Worm (Caenorhabditis elegans): ENCODE measurements around the gene F56D6.23.

F56D6.23 gene

DNA sequence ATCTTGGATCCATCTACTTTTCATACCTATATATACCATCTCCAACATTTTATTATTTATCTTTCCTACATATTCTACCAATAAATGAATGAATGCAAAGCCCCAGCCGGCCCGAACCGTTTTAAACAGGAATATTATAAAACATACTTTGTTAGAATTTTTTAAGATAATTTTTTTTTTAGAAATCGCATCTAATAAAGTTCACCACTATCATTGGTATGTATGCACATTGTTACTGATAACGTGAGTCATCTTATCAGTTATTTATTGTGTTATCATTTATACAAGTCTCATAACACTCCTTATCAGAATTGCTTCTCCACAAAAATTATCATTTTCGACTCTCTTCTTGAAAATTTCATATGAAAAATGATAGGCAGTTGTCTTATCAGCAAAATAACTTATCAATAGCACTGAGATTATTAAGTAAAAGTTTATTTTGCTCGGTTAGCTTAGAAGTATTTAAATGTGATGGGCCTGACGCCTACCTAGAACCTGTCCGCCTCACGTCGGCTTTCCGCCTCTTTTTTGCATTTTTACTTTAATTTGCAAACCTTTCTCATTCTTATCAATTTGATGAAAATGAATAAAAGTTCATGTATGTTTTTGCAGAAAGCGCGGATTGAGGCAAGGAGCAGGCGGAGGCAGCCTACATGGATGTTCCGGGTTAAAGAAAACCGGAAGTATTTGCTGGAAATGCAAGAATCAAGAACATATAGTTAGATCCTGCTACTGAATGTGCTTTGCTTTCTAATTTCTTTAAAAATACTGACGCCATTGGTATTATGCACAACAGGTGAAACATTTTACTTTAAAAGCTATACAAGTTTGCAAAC is 18.3 kb upstream of the F56D6.23 start, which contains the start of gene srz-62 (continued):
- TF ChIP-seq ama-1 (optimal IDR thresholded peaks at IDR 0.05), result no peak
- TF ChIP-seq xbp-1 (tag; optimal IDR thresholded peaks at IDR 0.05), result no peak
- TF ChIP-seq unc-98 (GFP tag; IDR thresholded peaks at IDR 0.05), result no peak
- no peak for TF ChIP-seq nhr-77 (tag; optimal IDR thresholded peaks at IDR 0.05)
- no peak for TF ChIP-seq ceh-82 (tag; optimal IDR thresholded peaks at IDR 0.05)
- no peak for TF ChIP-seq lir-3 (tag; optimal IDR thresholded peaks at IDR 0.05; ENCODE audit: poor library complexity)
- TF ChIP-seq nhr-47 (tag; optimal IDR thresholded peaks at IDR 0.05), result no peak
- TF ChIP-seq lin-14 (GFP tag; optimal IDR thresholded peaks at IDR 0.05), result no peak
- TF ChIP-seq F16B12.6 (tag; optimal IDR thresholded peaks at IDR 0.05), result no peak
- peak in 1 of 2 experiments; percentile 56 for TF ChIP-seq lin-35 (GFP tag; optimal IDR thresholded peaks at IDR 0.05)
- TF ChIP-seq egl-13 (tag; optimal IDR thresholded peaks at IDR 0.05), result peak; percentile 43
- TF ChIP-seq efl-1 (optimal IDR thresholded peaks at IDR 0.05), result no peak
- peak in 1 of 2 experiments; percentile 78 for TF ChIP-seq efl-1 (GFP tag; optimal IDR thresholded peaks at IDR 0.05 in 1 of 2)
- peak; percentile 92 for TF ChIP-seq tlp-1 (tag; optimal IDR thresholded peaks at IDR 0.05)

DNA sequence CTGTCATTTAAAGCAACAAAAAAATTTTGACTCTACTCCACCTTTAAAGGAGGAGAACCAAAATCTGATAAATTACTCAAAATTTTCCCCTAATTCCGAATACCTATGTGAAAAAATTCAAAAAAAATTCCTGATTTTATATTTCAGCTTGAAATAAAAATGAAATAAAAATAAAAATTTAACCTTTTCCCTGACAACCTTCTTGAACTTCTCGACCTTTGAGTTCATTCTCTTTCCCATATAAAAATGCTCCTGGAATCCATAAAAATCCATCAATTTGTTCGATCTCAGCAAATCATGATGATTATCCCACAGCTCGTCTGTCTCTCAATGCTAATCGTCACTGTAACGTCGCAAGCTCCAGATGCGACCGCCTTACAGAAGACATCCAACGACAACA is 15.3 kb upstream of the F56D6.23 start, which contains the start of gene F56D6.6:
TSS of gene F56D6.6 (plus strand) at position 301 of the 400 bp plus-strand sequence.
- TF ChIP-seq ztf-11 (tag; optimal IDR thresholded peaks at IDR 0.05), result no peak
- no peak for TF ChIP-seq nhr-47 (tag; optimal IDR thresholded peaks at IDR 0.05)
- TF ChIP-seq lsy-2 (tag; optimal IDR thresholded peaks at IDR 0.05), result no peak
- TF ChIP-seq nhr-85 (tag), result no peak
- no peak for TF ChIP-seq xbp-1 (tag; optimal IDR thresholded peaks at IDR 0.05)
- TF ChIP-seq vab-15 (tag; optimal IDR thresholded peaks at IDR 0.05), result no peak

DNA sequence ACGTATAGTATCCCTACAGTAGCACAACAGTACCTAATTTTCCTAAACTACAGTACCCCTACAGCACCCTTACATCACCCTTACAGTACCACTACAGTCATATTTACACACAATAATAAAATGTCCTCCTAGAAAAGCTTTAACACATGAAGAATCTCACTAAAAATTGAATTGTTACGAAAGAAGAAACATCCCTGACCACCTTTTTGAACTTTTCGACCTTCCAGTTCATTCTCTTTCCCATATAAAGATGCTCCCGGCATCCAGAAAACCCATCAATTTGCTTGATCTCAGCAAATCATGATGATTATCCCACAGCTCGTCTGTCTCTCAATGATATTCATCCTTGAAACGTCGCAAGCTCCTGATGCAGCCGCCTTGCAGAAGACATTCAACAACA is 13.6 kb upstream of the F56D6.23 start, which contains the start of gene F56D6.21:
TSS of gene F56D6.21 (plus strand) at position 301 of the 400 bp plus-strand sequence.
- no peak for TF ChIP-seq nhr-237 (tag; optimal IDR thresholded peaks at IDR 0.05)
- no peak for TF ChIP-seq skn-1 (tag; optimal IDR thresholded peaks at IDR 0.05)
- no peak for TF ChIP-seq mdl-1 (tag; optimal IDR thresholded peaks at IDR 0.05)
- no peak for TF ChIP-seq isw-1 (GFP tag; IDR thresholded peaks at IDR 0.05)
- no peak for TF ChIP-seq nhr-85 (tag)
- TF ChIP-seq snpc-4 (tag; optimal IDR thresholded peaks at IDR 0.05), result no peak
- no peak for TF ChIP-seq nhr-47 (tag; optimal IDR thresholded peaks at IDR 0.05)
- no peak for TF ChIP-seq unc-130 (tag; optimal IDR thresholded peaks at IDR 0.05)
- no peak for TF ChIP-seq blmp-1 (tag; optimal IDR thresholded peaks at IDR 0.05)
- TF ChIP-seq vab-15 (tag; optimal IDR thresholded peaks at IDR 0.05), result no peak
- TF ChIP-seq zag-1 (tag; optimal IDR thresholded peaks at IDR 0.05), result no peak
- no peak for TF ChIP-seq unc-30 (tag; optimal IDR thresholded peaks at IDR 0.05)
- TF ChIP-seq ztf-4 (tag; optimal IDR thresholded peaks at IDR 0.05), result no peak
- no peak for TF ChIP-seq nhr-11 (tag; optimal IDR thresholded peaks at IDR 0.05)
- TF ChIP-seq mab-9 (GFP tag; IDR thresholded peaks at IDR 0.05), result no peak
- no peak for TF ChIP-seq elt-3 (tag; optimal IDR thresholded peaks at IDR 0.05)
- TF ChIP-seq aly-2 (tag; optimal IDR thresholded peaks at IDR 0.05), result no peak
- TF ChIP-seq hpl-2 (GFP tag; optimal IDR thresholded peaks at IDR 0.05), result no peak
- no peak for TF ChIP-seq sptf-1 (tag; optimal IDR thresholded peaks at IDR 0.05)

DNA sequence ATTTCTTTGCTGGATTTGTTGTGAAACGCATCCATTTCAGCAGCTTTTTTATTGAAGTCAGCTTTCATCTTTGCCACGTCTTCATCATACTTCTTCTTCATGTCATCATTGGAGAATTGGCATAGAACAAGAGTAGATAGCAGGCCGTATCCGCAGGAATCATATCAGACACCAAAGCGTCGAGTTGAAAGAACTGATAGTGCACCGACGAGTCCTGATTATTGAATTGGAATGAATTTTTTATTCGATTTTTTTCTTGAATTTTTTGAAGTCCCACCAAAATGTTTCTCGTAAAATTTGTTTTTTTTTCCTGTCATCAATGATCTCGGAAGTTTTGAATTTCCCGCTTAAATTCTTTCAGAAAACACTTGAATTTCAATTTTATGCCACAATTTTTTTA is 11.9 kb upstream of the F56D6.23 start, which contains the start of gene F56D6.11:
TSS of gene F56D6.11 (minus strand) at position 101 of the 400 bp plus-strand sequence.
- TF ChIP-seq lir-3 (tag; optimal IDR thresholded peaks at IDR 0.05; ENCODE audit: poor library complexity) (no peak), lin-14 (GFP tag; optimal IDR thresholded peaks at IDR 0.05) (no peak), nhr-47 (tag; optimal IDR thresholded peaks at IDR 0.05) (no peak), ces-1 (GFP tag; optimal IDR thresholded peaks at IDR 0.05) (no peak), mef-2 (tag; optimal IDR thresholded peaks at IDR 0.05) (no peak), tbx-2 (tag; optimal IDR thresholded peaks at IDR 0.05) (no peak), sox-4 (tag; optimal IDR thresholded peaks at IDR 0.05) (no peak), tlp-1 (tag; optimal IDR thresholded peaks at IDR 0.05) (no peak), ets-5 (GFP tag; IDR thresholded peaks at IDR 0.05) (no peak), aha-1 (tag; optimal IDR thresholded peaks at IDR 0.05) (no peak), zip-4 (GFP tag; optimal IDR thresholded peaks at IDR 0.05) (no peak), skn-1 (tag; optimal IDR thresholded peaks at IDR 0.05) (no peak), nhr-28 (tag; optimal IDR thresholded peaks at IDR 0.05) (no peak), F16B12.6 (tag; optimal IDR thresholded peaks at IDR 0.05) (no peak)
